Worm (Caenorhabditis elegans) whole organism, mixed stage, embryonic: ENCODE results near the gene xpb-1.

ENCODE experiments used
- M03D4.4 ChIP-seq: sonication (generic microtip); optimal IDR thresholded peaks from 2 replicates; lab custom pipeline; 2017; ENCODE audit warnings: mild to moderate bottlenecking, missing genetic modification characterization, missing compliant biosample characterization
- bed-3 ChIP-seq: fragments of 200-800 bp; sonication (Bioruptor generic); optimal IDR thresholded peaks from 3 replicates; lab custom pipeline; 2018; ENCODE audit warnings: mild to moderate bottlenecking, missing genetic modification characterization, moderate library complexity, missing compliant biosample characterization
- blmp-1 ChIP-seq: fragments of 150-350 bp; optimal IDR thresholded peaks from 2 replicates; lab custom pipeline; 2014; ENCODE audit warnings: missing biosample characterization, missing genetic modification characterization
- ceh-39 ChIP-seq: fragments of 150-350 bp; optimal IDR thresholded peaks from 2 replicates; lab custom pipeline; 2014; ENCODE audit warnings: missing biosample characterization, missing genetic modification characterization
- ceh-43 ChIP-seq: fragments of 200-800 bp; sonication (Bioruptor generic); optimal IDR thresholded peaks from 2 replicates; lab custom pipeline; 2018; ENCODE audit warnings: mild to moderate bottlenecking, missing genetic modification characterization, moderate library complexity, missing compliant biosample characterization
- ceh-83 ChIP-seq: fragments of 200-800 bp; sonication (Bioruptor generic); optimal IDR thresholded peaks from 2 replicates; lab custom pipeline; 2018; ENCODE audit warnings: mild to moderate bottlenecking, missing genetic modification characterization, missing compliant biosample characterization
- ces-1 ChIP-seq: fragments of 150-350 bp; optimal IDR thresholded peaks from 2 replicates; lab custom pipeline; 2014; ENCODE audit warnings: missing biosample characterization, missing genetic modification reagents, missing genetic modification characterization
- cnd-1 ChIP-seq: fragments of 200-800 bp; sonication (Bioruptor generic); optimal IDR thresholded peaks from 2 replicates; lab custom pipeline; 2018; ENCODE audit warnings: mild to moderate bottlenecking, missing genetic modification characterization, missing compliant biosample characterization
- drap-1 ChIP-seq: fragments of 200-800 bp; sonication (Bioruptor generic); optimal IDR thresholded peaks from 3 replicates; lab custom pipeline; 2018; ENCODE audit warnings: mild to moderate bottlenecking, missing genetic modification characterization, missing compliant biosample characterization
- elt-1 ChIP-seq: sonication (generic microtip); optimal IDR thresholded peaks from 2 replicates; lab custom pipeline; 2017; ENCODE audit warnings: missing genetic modification characterization, mild to moderate bottlenecking, missing compliant biosample characterization, antibody characterized with exemption, moderate library complexity, borderline replicate concordance; ENCODE audit not compliant: insufficient read depth
- elt-3 ChIP-seq: fragments of 150-350 bp; optimal IDR thresholded peaks from 2 replicates; lab custom pipeline; 2014; ENCODE audit warnings: missing biosample characterization, missing genetic modification characterization
- flh-1 ChIP-seq: fragments of 200-800 bp; sonication (Bioruptor generic); optimal IDR thresholded peaks from 2 replicates; lab custom pipeline; 2018; ENCODE audit warnings: mild to moderate bottlenecking, missing genetic modification characterization, moderate library complexity, missing compliant biosample characterization
- ham-2 ChIP-seq: fragments of 200-800 bp; sonication (Bioruptor generic); optimal IDR thresholded peaks from 2 replicates; lab custom pipeline; 2018; ENCODE audit warnings: mild to moderate bottlenecking, missing genetic modification characterization, missing compliant biosample characterization
- hlh-1 ChIP-seq: fragments of 150-350 bp; optimal IDR thresholded peaks from 2 replicates; lab custom pipeline; 2014; ENCODE audit warnings: missing biosample characterization, missing genetic modification reagents, missing genetic modification characterization
- lin-13 ChIP-seq: fragments of 150-350 bp; optimal IDR thresholded peaks from 2 replicates; lab custom pipeline; 2014; ENCODE audit warnings: missing biosample characterization, missing genetic modification characterization
- lin-32 ChIP-seq: fragments of 200-800 bp; sonication (Bioruptor generic); optimal IDR thresholded peaks from 2 replicates; lab custom pipeline; 2018; ENCODE audit warnings: mild to moderate bottlenecking, missing genetic modification characterization, missing compliant biosample characterization
- lsy-2 ChIP-seq: fragments of 150-350 bp; optimal IDR thresholded peaks from 2 replicates; lab custom pipeline; 2014; ENCODE audit warnings: missing biosample characterization, missing genetic modification characterization
- mab-5 ChIP-seq: fragments of 150-350 bp; optimal IDR thresholded peaks from 2 replicates; lab custom pipeline; 2014; ENCODE audit warnings: missing biosample characterization, missing genetic modification characterization
- mep-1 ChIP-seq: fragments of 150-350 bp; optimal IDR thresholded peaks from 2 replicates; lab custom pipeline; 2017; ENCODE audit warnings: missing biosample characterization, missing genetic modification reagents, missing genetic modification characterization, inconsistent platforms
- mls-2 ChIP-seq: sonication (generic microtip); optimal IDR thresholded peaks from 2 replicates; lab custom pipeline; 2016; ENCODE audit warnings: mild to moderate bottlenecking, missing genetic modification characterization, moderate library complexity, missing compliant biosample characterization
- nhr-2 ChIP-seq: fragments of 150-350 bp; optimal IDR thresholded peaks from 2 replicates; lab custom pipeline; 2014; ENCODE audit warnings: missing biosample characterization, missing genetic modification characterization
- nhr-237 ChIP-seq: fragments of 150-350 bp; optimal IDR thresholded peaks from 2 replicates; lab custom pipeline; 2014; ENCODE audit warnings: missing biosample characterization, missing genetic modification characterization
- nhr-28 ChIP-seq: fragments of 150-350 bp; optimal IDR thresholded peaks from 2 replicates; lab custom pipeline; 2014; ENCODE audit warnings: missing biosample characterization, missing genetic modification characterization
- nhr-76 ChIP-seq: sonication (generic microtip); optimal IDR thresholded peaks from 2 replicates; lab custom pipeline; 2017; ENCODE audit warnings: missing biosample characterization, missing genetic modification characterization
- pha-4 ChIP-seq: fragments of 150-350 bp; optimal IDR thresholded peaks from 2 replicates; lab custom pipeline; 2018; ENCODE audit warnings: missing biosample characterization, missing genetic modification reagents, missing genetic modification characterization
- sem-2 ChIP-seq: fragments of 200-800 bp; sonication (Bioruptor generic); optimal IDR thresholded peaks from 2 replicates; lab custom pipeline; 2018; ENCODE audit warnings: mild to moderate bottlenecking, missing genetic modification characterization, missing compliant biosample characterization
- snpc-4 ChIP-seq: fragments of 150-350 bp; optimal IDR thresholded peaks from 2 replicates; lab custom pipeline; 2014; ENCODE audit warnings: missing biosample characterization, missing genetic modification characterization
- sptf-1 ChIP-seq: sonication (generic microtip); optimal IDR thresholded peaks from 2 replicates; lab custom pipeline; 2017; ENCODE audit warnings: mild to moderate bottlenecking, missing genetic modification characterization, moderate library complexity, missing compliant biosample characterization
- unc-120 ChIP-seq: sonication (generic microtip); optimal IDR thresholded peaks from 2 replicates; lab custom pipeline; 2017; ENCODE audit warnings: missing genetic modification characterization, missing compliant biosample characterization; ENCODE audit not compliant: poor library complexity, severe bottlenecking
- unc-39 ChIP-seq: fragments of 150-350 bp; optimal IDR thresholded peaks from 2 replicates; lab custom pipeline; 2014; ENCODE audit warnings: missing biosample characterization, missing genetic modification characterization
- unc-62 ChIP-seq: fragments of 150-350 bp; optimal IDR thresholded peaks from 2 replicates; lab custom pipeline; 2014; ENCODE audit warnings: missing biosample characterization, missing genetic modification reagents, missing genetic modification characterization
- zip-8 ChIP-seq: fragments of 150-350 bp; optimal IDR thresholded peaks from 2 replicates; lab custom pipeline; 2014; ENCODE audit warnings: missing biosample characterization, missing genetic modification characterization
- ztf-11 ChIP-seq: fragments of 150-350 bp; optimal IDR thresholded peaks from 2 replicates; lab custom pipeline; 2014; ENCODE audit warnings: missing biosample characterization, missing genetic modification characterization

xpb-1 gene

DNA sequence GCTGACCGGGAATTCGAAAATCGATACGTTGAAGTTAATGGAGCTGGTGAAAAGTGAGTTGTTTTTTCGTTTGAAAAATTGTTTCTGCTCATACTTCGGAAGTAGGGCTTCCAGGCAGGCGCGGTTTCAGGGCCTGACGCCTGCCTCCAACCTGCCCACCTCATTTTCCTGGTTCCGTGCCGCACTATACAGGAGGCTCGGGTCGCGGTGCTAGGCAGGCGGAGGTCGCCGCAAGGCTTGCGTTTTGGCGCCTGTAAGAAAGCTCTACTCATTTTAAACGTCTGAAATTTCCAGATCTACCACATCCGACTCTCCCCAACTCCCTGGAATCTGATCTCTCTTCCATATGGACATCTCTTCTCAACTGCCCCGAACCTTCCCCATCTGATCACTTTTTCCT, 18.5 kb downstream of the xpb-1 start:
- TF ChIP-seq nhr-76 (tag; lab: Kevin White, UChicago) (no peak), ham-2 (no peak), hlh-1 (tag; lab: Kevin White, UChicago) (no peak), ceh-43 (GFP tag; lab: Kevin White, UChicago) (no peak), nhr-237 (tag; lab: Kevin White, UChicago) (no peak), nhr-2 (no peak), unc-39 (tag; lab: Kevin White, UChicago) (no peak), mab-5 (no peak), elt-3 (no peak), ces-1 (GFP tag; lab: Kevin White, UChicago) (no peak), ztf-11 (tag; lab: Kevin White, UChicago) (no peak), mep-1 (tag; lab: Kevin White, UChicago) (no peak), zip-8 (tag; lab: Kevin White, UChicago) (no peak), pha-4 (no peak), unc-120 (tag; lab: Kevin White, UChicago) (no peak), mls-2 (tag; lab: Kevin White, UChicago) (no peak), M03D4.4 (tag; lab: Kevin White, UChicago) (no peak), sptf-1 (no peak), sem-2 (no peak)

DNA sequence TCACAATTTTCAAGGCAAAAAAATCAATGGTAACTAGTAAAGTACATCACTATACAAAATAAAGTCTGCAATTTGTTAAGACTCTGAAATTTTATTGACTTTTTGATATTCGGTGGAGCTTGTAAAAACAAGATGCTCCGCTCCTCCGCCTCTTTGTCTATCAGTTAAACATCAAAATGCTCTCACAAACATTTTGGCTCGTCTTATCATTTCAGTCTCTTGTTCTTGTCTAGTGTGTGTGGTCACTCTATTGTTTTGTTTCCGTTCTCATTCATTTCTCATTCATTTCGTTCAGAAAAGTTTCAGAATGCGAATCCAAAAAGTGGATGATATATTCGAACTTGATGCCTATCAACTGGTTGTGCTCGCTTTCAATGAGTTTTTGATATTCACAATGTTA, 21.6 kb downstream of the xpb-1 start, which contains the start of gene Y66D12A.13:
Gene Y66D12A.13, plus strand, starts transcription at position 301 of the 400 bp plus-strand sequence.
- TF ChIP-seq ces-1 (GFP tag; lab: Kevin White, UChicago) (no peak), ceh-43 (GFP tag; lab: Kevin White, UChicago) (no peak), cnd-1 (no peak), sem-2 (no peak), ham-2 (no peak), unc-120 (tag; lab: Kevin White, UChicago) (no peak), lsy-2 (tag; lab: Kevin White, UChicago) (no peak), M03D4.4 (tag; lab: Kevin White, UChicago) (no peak), ceh-39 (tag; lab: Kevin White, UChicago) (no peak), sptf-1 (no peak), blmp-1 (no peak), mep-1 (tag; lab: Kevin White, UChicago) (no peak)

- no peak for TF ChIP-seq lin-32 (GFP tag; lab: Kevin White, UChicago)
- no peak for TF ChIP-seq nhr-28 (tag; lab: Kevin White, UChicago)
- TF ChIP-seq M03D4.4 (tag; lab: Kevin White, UChicago) = no peak
- TF ChIP-seq ces-1 (GFP tag; lab: Kevin White, UChicago) = no peak
- no peak for TF ChIP-seq lin-13 (tag; lab: Kevin White, UChicago)
- TF ChIP-seq ztf-11 (tag; lab: Kevin White, UChicago) = no peak
- TF ChIP-seq cnd-1 = no peak
- TF ChIP-seq hlh-1 (tag; lab: Kevin White, UChicago) = no peak
- no peak for TF ChIP-seq ceh-43 (GFP tag; lab: Kevin White, UChicago)
- no peak for TF ChIP-seq bed-3
- TF ChIP-seq mab-5 = no peak
- no peak for TF ChIP-seq nhr-237 (tag; lab: Kevin White, UChicago)
- TF ChIP-seq elt-1 = no peak
- no peak for TF ChIP-seq unc-62 (GFP tag; lab: Kevin White, UChicago)
- TF ChIP-seq flh-1 (GFP tag; lab: Kevin White, UChicago) = no peak
- TF ChIP-seq unc-120 (tag; lab: Kevin White, UChicago) = no peak
- no peak for TF ChIP-seq ceh-83 (GFP tag; lab: Kevin White, UChicago)
- no peak for TF ChIP-seq blmp-1
- no peak for TF ChIP-seq ceh-39 (tag; lab: Kevin White, UChicago)
Measured at ce11 chrIII:11554701-11555111, 28.2 kb downstream of the xpb-1 start.

DNA sequence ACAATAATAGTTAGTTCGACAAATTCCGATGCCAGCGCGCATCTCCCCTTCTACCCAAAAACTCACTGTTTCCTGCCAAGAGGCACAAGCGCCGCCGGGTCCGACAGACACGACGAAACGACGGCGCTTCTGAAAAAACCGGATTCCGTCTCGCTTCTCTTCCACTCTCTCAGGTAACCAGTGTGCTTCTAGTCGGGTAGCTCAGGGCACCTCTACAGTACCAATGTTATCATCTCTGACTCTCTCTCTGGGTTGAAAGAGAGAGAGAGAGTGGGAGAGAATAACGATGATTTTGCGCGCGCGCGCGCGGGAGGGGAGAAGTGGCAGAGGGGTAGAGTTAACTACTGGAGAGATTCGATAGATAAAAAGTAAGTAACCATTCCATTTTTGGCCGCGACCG, 30.4 kb downstream of the xpb-1 start:
- TF ChIP-seq snpc-4 (tag; lab: Kevin White, UChicago) (no peak), mep-1 (tag; lab: Kevin White, UChicago) (no peak), flh-1 (GFP tag; lab: Kevin White, UChicago) (no peak), bed-3 (no peak), drap-1 (GFP tag; lab: Kevin White, UChicago) (no peak), nhr-28 (tag; lab: Kevin White, UChicago) (no peak), mab-5 (no peak)
- TF ChIP-seq, all 35 proteins: peak for 0
